Worm (Caenorhabditis elegans) whole organism, dauer: Measurements from ENCODE around the gene dcn-1.

Experiments
- unc-62 ChIP-seq: sonication (generic microtip); optimal IDR thresholded peaks from 2 replicates; lab custom pipeline; 2017; ENCODE audit warnings: missing biosample characterization, missing genetic modification reagents, missing genetic modification characterization

Gene dcn-1

DNA sequence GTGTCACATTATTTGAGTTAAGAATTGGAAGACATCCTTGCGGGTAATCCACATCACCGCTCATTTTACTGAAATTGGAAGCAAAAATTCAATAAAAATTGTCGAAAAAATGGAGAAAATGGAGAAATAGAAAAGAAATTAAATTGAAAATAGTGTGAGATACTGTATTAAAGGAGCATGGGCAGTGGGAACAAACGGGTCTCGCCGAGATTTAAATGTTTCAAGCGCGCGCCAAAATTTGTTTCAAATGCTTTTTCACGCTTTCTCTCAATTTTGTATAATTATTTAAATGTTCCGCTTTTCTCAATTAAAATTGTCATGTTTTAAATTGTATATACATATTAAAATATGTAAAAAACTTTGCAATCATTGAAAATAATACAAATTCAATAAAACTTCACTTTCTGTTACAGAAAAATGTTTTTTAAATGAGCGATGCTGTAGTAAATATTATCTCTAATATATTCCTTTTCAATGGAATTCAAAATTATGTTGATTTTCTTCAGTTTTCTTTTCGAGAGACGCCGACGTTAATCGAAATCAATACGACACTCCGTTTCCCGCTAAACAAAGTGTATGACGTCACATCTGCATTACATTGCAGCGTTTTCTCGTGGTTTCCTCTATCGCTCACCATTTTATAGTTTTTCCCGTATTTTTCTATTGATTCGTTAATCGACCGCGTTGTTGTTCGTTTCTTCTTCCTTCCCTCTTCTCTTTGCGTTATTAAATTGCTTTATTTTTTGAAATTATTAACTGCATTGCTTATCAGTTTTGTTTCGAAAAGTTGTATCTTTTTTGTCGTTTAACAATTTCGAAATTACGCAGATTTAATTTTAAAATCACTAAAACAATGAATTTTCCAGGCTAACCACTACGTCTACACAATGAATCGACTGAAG is at the start of gene dcn-1, which contains the start of gene evl-14:
Gene dcn-1, plus strand, starts transcription at position 852 of the 902 bp plus-strand sequence.
Gene evl-14, minus strand, starts transcription at position 68 of the 902 bp plus-strand sequence.
- no peak for TF ChIP-seq unc-62 (GFP tag; lab: Kevin White, UChicago)

DNA sequence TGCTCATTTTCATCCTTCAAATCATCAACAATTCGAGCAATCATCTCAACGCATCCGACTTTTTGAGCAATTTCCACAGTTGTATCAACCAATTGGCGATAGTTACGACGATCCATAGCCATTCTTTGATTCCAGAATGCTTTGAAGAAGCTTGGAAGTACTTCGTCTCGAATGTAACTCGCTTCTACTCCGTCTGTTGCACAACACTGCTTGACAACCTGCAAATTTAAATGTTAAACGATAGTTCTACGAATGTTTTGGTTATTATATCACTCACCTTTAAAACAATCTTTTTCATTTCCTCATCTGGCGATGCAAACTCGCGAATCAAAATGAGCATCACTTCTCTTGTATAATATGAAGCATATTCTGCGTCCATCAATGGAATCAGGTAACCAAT is 47.8 kb upstream of the dcn-1 start:
- no peak for TF ChIP-seq unc-62 (GFP tag; lab: Kevin White, UChicago)

- no peak for TF ChIP-seq unc-62 (GFP tag; lab: Kevin White, UChicago)
Measured at ce11 chrIII:4269220-4269935, 44.3 kb upstream of the dcn-1 start, which contains the start of the genes sftb-1 and R10E4.1. TSS of gene sftb-1 (minus strand) at chrIII:4269270. TSS of gene R10E4.1 (plus strand) at chrIII:4269743.

DNA sequence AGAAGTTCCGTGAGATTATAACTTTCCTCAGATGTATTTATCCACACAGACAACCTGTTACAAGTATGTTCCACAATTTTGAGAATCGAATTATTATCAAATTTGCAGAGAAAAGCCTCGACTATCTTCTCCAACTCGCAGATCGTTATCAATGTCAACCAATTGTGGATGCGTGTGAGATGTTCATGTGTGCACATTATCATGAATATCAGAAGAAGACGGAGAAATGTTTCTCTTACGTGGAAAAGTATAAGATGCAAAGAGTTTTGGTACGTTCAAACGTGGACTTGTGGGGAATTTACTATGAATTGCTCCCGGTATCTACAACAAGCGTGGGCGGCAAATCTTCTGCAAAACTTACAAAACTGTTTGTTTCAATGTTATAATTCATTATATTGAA is 42.7 kb upstream of the dcn-1 start:
- TF ChIP-seq unc-62 (GFP tag; lab: Kevin White, UChicago) = no peak

DNA sequence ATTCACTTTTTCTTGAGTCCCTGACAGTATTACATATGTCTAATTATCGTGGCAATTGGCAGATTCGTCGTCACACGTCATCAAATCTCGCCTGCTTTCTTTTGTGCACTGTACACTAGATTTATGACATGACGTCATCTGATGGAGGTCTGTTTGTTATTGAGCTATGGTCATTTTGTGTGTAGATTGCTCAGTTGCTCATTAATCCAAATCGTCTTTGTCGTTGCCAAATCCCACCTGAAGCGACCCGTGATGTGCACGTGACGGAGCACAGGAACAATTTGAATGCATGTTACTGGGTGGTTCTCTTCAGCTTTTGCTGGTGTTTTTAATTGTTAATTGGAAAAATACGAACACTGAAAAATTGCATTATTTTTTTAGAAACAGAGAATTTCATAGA is 40.8 kb upstream of the dcn-1 start:
- no peak for TF ChIP-seq unc-62 (GFP tag; lab: Kevin White, UChicago)

DNA sequence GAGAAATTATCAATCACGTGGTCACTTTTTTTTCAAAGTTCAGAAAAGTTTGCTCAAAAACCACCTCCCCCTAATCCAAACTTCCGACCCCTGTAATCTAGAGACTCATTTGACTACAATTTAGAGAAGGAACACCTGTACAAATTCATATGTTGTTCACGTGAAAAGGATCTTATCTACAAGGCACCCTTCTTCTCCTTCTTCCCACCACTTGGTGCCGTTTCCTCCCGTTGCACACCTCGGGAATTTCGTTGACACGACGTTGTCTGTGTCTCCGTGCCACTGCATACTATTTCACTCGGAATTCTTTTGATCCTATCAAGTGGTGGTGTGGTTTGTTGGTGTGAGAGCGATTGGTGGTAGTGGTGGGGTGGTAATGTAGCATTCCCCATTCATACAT is 39.2 kb upstream of the dcn-1 start:
- TF ChIP-seq unc-62 (GFP tag; lab: Kevin White, UChicago) = no peak

DNA sequence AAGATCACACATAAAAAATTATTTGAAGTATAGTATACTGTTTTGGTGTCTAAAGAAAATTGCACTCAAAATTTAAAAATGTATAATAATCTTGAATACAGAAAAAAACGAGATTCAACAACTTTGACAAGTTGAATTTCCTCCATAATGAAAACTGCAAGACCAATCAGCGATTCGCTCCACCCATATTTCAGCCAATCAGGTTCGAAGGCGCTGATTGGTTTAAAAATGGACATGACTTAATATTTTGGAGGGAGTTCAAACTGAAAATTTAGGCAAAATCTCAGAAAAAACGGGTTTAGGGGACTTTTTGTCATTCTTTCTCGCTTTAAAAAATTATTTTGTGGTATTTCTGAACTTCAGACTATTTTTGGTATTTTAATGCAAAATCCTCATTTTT is 38.0 kb upstream of the dcn-1 start:
- TF ChIP-seq unc-62 (GFP tag; lab: Kevin White, UChicago) = no peak

DNA sequence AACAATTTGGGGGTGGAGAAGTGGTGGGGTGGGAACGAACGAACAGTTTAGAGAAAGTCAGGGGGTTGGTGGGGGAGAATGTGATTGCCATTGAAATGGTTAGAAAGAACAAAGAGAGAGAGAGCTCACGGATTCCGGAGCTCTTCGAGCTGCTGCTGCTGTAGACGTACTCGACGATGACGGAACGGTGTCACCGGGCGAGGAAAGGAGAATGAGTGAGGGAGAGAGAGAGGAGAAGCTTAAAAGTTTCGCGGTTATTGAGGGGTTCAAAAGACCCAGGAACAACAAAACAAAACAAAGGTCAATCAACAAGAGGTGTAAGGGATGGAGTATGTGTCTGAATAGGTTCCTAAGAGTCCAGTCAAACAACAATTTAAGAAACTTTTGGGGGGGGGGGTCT is 37.4 kb upstream of the dcn-1 start:
- no peak for TF ChIP-seq unc-62 (GFP tag; lab: Kevin White, UChicago)

DNA sequence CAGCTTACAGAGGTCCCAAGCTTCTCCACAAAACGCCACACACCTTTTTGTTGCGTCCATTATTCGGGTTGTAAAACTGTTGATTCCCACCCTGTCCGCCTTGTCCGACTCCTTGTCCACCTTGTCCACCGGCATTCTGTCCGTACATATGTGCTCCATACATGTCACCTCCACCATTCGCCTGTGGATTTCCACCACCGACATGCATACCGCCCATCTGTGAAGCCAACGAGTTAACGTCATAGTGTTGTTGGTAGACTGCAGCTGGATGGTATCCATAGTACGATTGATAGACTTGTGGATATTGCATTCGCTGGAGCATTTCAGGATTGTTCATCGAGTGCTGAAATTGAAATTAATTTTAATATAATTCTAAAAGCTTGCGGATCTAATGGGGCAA is 36.0 kb upstream of the dcn-1 start:
- no peak for TF ChIP-seq unc-62 (GFP tag; lab: Kevin White, UChicago)

ce11 chrIII:4278203-4278602 is 35.5 kb upstream of the dcn-1 start:
- TF ChIP-seq unc-62 (GFP tag; lab: Kevin White, UChicago) = no peak

- no peak for TF ChIP-seq unc-62 (GFP tag; lab: Kevin White, UChicago)
Measured at ce11 chrIII:4280215-4281173, 33.2 kb upstream of the dcn-1 start, which contains the start of gene sup-26. TSS of gene sup-26 (minus strand) at chrIII:4280224.

DNA sequence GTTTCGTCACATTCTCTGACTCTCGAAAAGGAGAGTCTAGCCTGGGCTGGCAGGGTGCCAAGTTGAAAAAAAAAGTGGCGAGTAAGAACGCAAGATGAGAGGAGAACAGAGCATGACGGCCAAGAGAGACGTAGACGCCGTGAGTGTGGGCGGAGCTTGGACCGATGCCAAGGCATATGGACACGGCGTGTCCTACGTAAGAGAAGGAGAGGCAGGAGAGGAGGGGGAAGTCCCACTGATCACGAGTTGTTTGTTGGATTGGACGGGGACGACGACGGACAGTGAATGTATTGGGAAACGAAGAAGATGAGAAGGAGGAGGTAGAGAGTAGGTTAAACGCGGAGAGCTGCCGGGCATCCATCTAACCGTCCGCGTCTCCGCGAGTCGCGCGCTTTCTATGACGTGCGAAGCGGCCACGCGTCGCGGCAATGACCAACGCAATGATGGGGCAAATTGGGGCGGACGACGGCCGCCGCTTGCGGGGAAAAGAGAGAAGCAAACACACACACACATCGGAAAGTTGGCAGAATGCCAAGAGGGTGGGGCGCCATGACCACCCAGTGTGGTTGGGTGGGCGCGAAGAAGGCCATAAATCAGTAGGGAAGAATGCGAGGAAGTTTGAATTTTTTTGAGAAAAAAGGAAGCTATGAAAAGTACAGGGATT is 31.6 kb upstream of the dcn-1 start:
- peak; percentile 48 for TF ChIP-seq unc-62 (GFP tag; lab: Kevin White, UChicago)

DNA sequence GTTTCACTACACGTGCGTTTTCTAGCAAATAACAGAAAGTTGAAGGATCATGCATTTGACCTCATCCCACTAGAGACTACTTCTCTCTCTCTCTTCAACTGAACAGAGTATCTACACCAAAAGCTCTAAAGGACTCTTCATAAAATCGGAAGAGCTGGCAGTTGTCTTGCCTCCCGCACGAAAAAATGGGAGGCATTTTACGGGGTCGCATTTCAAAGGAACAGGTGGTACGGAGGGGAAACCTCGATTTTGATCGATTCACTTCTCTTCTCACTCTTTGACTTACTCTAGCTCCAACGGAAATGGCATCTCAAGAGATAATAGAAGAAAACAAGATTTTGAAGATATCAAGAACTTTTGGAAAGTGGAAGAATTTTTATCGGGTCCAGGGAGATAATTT is 30.5 kb upstream of the dcn-1 start:
- no peak for TF ChIP-seq unc-62 (GFP tag; lab: Kevin White, UChicago)

- no peak for TF ChIP-seq unc-62 (GFP tag; lab: Kevin White, UChicago)
Measured at ce11 chrIII:4284732-4285165, 29.0 kb upstream of the dcn-1 start.
